Worm (Caenorhabditis elegans): ENCODE data around the gene tag-343.

Gene tag-343

DNA sequence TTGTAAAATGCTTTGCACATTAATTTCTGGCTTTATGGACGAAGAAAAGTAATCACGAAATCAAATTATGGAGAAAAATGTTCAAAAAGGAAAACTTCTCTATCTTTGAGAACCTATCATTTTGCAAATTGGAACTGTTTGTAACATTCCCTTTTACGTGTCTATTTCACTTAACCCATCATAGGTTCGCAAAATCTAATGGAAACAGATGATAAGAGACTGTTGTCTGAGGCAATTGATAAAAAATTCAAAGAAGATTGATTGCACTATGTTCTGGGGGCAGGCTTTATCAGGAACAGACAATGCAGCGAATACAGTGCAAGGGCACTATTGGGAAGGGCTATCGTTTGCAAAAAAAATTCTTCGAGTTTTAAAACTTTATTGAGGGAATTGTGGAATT is 20.7 kb upstream of the tag-343 start (continued):
- TF ChIP-seq mdl-1 (tag; optimal IDR thresholded peaks at IDR 0.05) (no peak), ets-5 (GFP tag; IDR thresholded peaks at IDR 0.05) (no peak), nhr-11 (tag; optimal IDR thresholded peaks at IDR 0.05) (no peak), hlh-17 (GFP tag; optimal IDR thresholded peaks at IDR 0.05; ENCODE audit: borderline replicate concordance) (no peak), jun-1 (tag; optimal IDR thresholded peaks at IDR 0.05) (no peak), sox-4 (tag; optimal IDR thresholded peaks at IDR 0.05) (no peak), fkh-8 (tag; optimal IDR thresholded peaks at IDR 0.05) (no peak), swsn-7 (tag; optimal IDR thresholded peaks at IDR 0.05) (no peak), ztf-4 (tag; optimal IDR thresholded peaks at IDR 0.05) (no peak), blmp-1 (tag; optimal IDR thresholded peaks at IDR 0.05) (no peak), nhr-19 (GFP tag; conservative IDR thresholded peaks at IDR 0.05) (no peak), lin-15B (tag; optimal IDR thresholded peaks at IDR 0.05) (no peak), ceh-90 (tag; optimal IDR thresholded peaks at IDR 0.05) (no peak), ama-1 (optimal IDR thresholded peaks at IDR 0.05) (no peak), lin-13 (GFP tag; optimal IDR thresholded peaks at IDR 0.05) (no peak), lir-3 (tag; optimal IDR thresholded peaks at IDR 0.05; ENCODE audit: poor library complexity) (no peak), nhr-71 (tag; optimal IDR thresholded peaks at IDR 0.05) (no peak), tbx-2 (tag; optimal IDR thresholded peaks at IDR 0.05) (no peak), nhr-20 (tag; optimal IDR thresholded peaks at IDR 0.05) (no peak), C34B4.2 (tag; optimal IDR thresholded peaks at IDR 0.05) (no peak), elt-3 (tag; optimal IDR thresholded peaks at IDR 0.05) (peak in 1 of 6 experiments; percentile 6), sptf-1 (tag; optimal IDR thresholded peaks at IDR 0.05) (no peak), ceh-82 (tag; optimal IDR thresholded peaks at IDR 0.05) (no peak)

DNA sequence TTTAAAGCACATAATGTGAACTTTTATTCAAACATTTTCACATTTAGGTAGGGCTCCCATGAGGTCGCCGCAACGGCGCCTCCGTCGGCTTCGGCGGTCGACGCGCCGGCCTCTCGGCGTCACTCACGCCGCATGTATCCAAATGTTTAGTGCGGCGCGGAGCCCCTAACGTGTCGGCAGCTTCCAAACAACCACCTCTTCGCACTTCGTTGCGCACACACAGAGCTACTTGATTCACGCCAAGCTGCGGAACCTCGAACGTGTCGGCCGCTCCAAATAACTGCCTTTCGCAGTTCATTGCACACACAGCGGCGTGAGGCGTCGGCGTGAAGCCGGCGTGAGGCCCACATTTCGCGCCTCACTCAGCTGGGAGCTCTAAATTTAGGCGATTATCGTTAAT is 16.5 kb upstream of the tag-343 start, which contains the start of gene F22H10.6:
TSS of gene F22H10.6 (minus strand) at position 292 of the 400 bp plus-strand sequence.
- no peak for TF ChIP-seq fkh-10 (GFP tag; optimal IDR thresholded peaks at IDR 0.05)
- no peak for TF ChIP-seq zag-1 (tag; optimal IDR thresholded peaks at IDR 0.05)
- no peak for TF ChIP-seq grh-1 (GFP tag; IDR thresholded peaks at IDR 0.05)
- TF ChIP-seq tbx-2 (tag; optimal IDR thresholded peaks at IDR 0.05), result no peak
- no peak for TF ChIP-seq nhr-12 (tag; optimal IDR thresholded peaks at IDR 0.05)
- TF ChIP-seq lin-39 (tag; optimal IDR thresholded peaks at IDR 0.05), result no peak
- no peak for TF ChIP-seq nhr-90 (tag; optimal IDR thresholded peaks at IDR 0.05; ENCODE audit: poor library complexity)
- no peak for TF ChIP-seq ceh-88 (GFP tag; IDR thresholded peaks at IDR 0.05)
- no peak for TF ChIP-seq alr-1 (tag; optimal IDR thresholded peaks at IDR 0.05; ENCODE audit: borderline replicate concordance)
- TF ChIP-seq ceh-63 (GFP tag; optimal IDR thresholded peaks at IDR 0.05), result no peak
- no peak for TF ChIP-seq egl-27 (tag; optimal IDR thresholded peaks at IDR 0.05)
- TF ChIP-seq nhr-11 (tag; optimal IDR thresholded peaks at IDR 0.05), result no peak
- no peak for TF ChIP-seq hlh-17 (GFP tag; optimal IDR thresholded peaks at IDR 0.05; ENCODE audit: borderline replicate concordance)
- no peak for TF ChIP-seq efl-3 (GFP tag; optimal IDR thresholded peaks at IDR 0.05)

DNA sequence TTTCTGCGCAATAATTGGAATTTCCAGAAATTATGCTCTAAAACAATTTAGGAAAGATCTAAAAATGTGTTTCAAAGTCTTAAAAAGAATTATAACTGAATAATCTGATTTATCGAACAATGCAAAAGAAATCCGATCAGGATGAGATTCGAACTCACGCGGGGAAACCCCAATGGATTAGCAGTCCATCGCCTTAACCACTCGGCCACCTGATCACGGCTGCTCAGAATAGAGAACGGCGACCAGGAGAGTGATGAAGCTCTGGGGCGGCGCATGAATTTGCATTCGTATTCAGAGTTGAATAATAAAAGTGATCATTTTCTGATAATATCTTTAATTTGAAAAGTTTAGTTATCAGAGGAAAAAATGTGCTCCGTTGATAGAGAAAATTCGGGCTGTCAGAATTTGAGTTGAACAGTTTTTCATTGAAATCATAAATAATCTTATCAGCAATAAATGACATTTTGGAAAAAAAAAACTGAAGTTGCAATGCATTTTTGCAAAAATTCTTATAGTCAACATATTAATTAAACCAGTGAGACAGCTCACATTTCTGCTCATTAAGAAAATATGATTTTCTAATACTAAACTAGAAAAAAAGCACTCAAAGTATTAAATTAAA is 15.4 kb upstream of the tag-343 start:
- TF ChIP-seq dpl-1 (GFP tag; optimal IDR thresholded peaks at IDR 0.05), result no peak

DNA sequence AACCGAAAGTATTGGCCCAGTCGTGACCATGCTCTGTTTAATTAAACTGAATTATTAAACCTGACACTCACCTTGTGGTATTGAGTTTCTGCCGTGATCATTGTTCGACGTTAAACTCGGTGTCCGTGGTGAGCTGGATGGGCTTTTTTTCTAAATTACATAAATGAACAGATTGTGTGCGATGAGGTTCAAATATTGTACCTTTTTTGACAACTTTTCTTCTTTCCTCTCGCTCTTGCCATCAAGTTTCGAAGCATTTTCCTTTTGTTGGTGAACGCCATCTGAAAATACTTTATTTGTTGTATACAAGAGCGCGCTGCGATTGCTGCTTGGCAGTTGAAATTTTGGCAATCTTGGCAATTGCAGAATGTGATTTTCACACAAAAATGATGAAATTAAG is 13.4 kb upstream of the tag-343 start, which contains the start of gene F22H10.11:
TSS of gene F22H10.11 (minus strand) at position 101 of the 400 bp plus-strand sequence.
- TF ChIP-seq xbp-1 (tag; optimal IDR thresholded peaks at IDR 0.05) (no peak), unc-86 (tag; optimal IDR thresholded peaks at IDR 0.05) (no peak), F16B12.6 (tag; optimal IDR thresholded peaks at IDR 0.05) (no peak), unc-98 (GFP tag; IDR thresholded peaks at IDR 0.05) (no peak), ces-1 (GFP tag; optimal IDR thresholded peaks at IDR 0.05) (no peak), elt-2 (tag; optimal IDR thresholded peaks at IDR 0.05) (no peak), nhr-19 (GFP tag; conservative IDR thresholded peaks at IDR 0.05) (no peak), mab-9 (GFP tag; IDR thresholded peaks at IDR 0.05) (no peak), snu-23 (GFP tag; optimal IDR thresholded peaks at IDR 0.05) (no peak), elt-3 (tag; optimal IDR thresholded peaks at IDR 0.05) (no peak), mep-1 (tag; optimal IDR thresholded peaks at IDR 0.05) (no peak), C04F5.9 (tag; optimal IDR thresholded peaks at IDR 0.05) (no peak), aly-2 (tag; optimal IDR thresholded peaks at IDR 0.05) (no peak), unc-130 (tag; optimal IDR thresholded peaks at IDR 0.05) (no peak), blmp-1 (tag; optimal IDR thresholded peaks at IDR 0.05) (no peak)

Data from whole organism, L1 larva.